Fruit fly (Drosophila melanogaster) whole organism, prepupa: ENCODE measurements around the gene Set8.

Experiments used
- CG11294 ChIP-seq: fragments of 200-800 bp; sonication (Bioruptor generic); IDR thresholded peaks from 2 replicates; pipeline ENCODE4 v1.3.6; 2022; ENCODE audit warnings: missing biosample characterization, missing genetic modification characterization
- CG11762 ChIP-seq: fragments of 200-800 bp; sonication (Bioruptor generic); optimal IDR thresholded peaks from 3 replicates; lab custom pipeline; 2016; ENCODE audit warnings: missing biosample characterization, missing genetic modification characterization; ENCODE audit not compliant: insufficient read depth
- CG11902 ChIP-seq: fragments of 200-800 bp; sonication (Bioruptor generic); optimal IDR thresholded peaks from 3 replicates; lab custom pipeline; 2016; ENCODE audit warnings: missing biosample characterization, missing genetic modification characterization
- CG1621 ChIP-seq: fragments of 200-800 bp; sonication (Bioruptor generic); optimal IDR thresholded peaks from 3 replicates; lab custom pipeline; 2018; ENCODE audit warnings: missing biosample characterization, mild to moderate bottlenecking, missing genetic modification characterization
- CG16779 ChIP-seq: fragments of 200-800 bp; sonication (Bioruptor generic); optimal IDR thresholded peaks from 3 replicates; lab custom pipeline; 2017; ENCODE audit warnings: missing biosample characterization, mild to moderate bottlenecking, missing genetic modification characterization
- CG3032 ChIP-seq: fragments of 200-800 bp; optimal IDR thresholded peaks from 2 replicates; lab custom pipeline; 2019; ENCODE audit warnings: missing biosample characterization, mild to moderate bottlenecking, missing genetic modification characterization, moderate library complexity
- CG32006 ChIP-seq: fragments of 200-800 bp; sonication (Bioruptor generic); optimal IDR thresholded peaks from 3 replicates; lab custom pipeline; 2017; ENCODE audit warnings: missing biosample characterization, mild to moderate bottlenecking, missing genetic modification characterization
- CG34406 ChIP-seq: fragments of 200-800 bp; sonication (Bioruptor generic); optimal IDR thresholded peaks from 3 replicates; lab custom pipeline; 2016; ENCODE audit warnings: missing biosample characterization, missing genetic modification characterization
- CG4318 ChIP-seq: fragments of 200-800 bp; sonication (Bioruptor generic); optimal IDR thresholded peaks from 3 replicates; lab custom pipeline; 2017; ENCODE audit warnings: missing biosample characterization, mild to moderate bottlenecking, missing genetic modification characterization
- CG6163 ChIP-seq: fragments of 200-800 bp; sonication (Bioruptor generic); IDR thresholded peaks from 3 replicates; pipeline ENCODE4 v1.3.6; 2022; ENCODE audit warnings: missing biosample characterization, missing genetic modification characterization
- CG6276 ChIP-seq: fragments of 200-800 bp; sonication (Bioruptor generic); optimal IDR thresholded peaks from 2 replicates; lab custom pipeline; 2017; ENCODE audit warnings: missing biosample characterization, mild to moderate bottlenecking, missing genetic modification characterization
- CG6808 ChIP-seq: fragments of 200-800 bp; sonication (Bioruptor generic); optimal IDR thresholded peaks from 3 replicates; lab custom pipeline; 2017; ENCODE audit warnings: missing biosample characterization, missing genetic modification characterization, mild to moderate bottlenecking, moderate library complexity, missing genetic modification reagents
- CG6854 ChIP-seq: fragments of 200-800 bp; sonication (Bioruptor generic); optimal IDR thresholded peaks from 2 replicates; lab custom pipeline; 2017; ENCODE audit warnings: missing biosample characterization, mild to moderate bottlenecking, missing genetic modification characterization
- CG7368 ChIP-seq: fragments of 200-800 bp; sonication (Bioruptor generic); optimal IDR thresholded peaks from 3 replicates; lab custom pipeline; 2016; ENCODE audit warnings: missing biosample characterization, missing genetic modification characterization
- CG8119 ChIP-seq: fragments of 200-800 bp; sonication (Bioruptor generic); IDR thresholded peaks from 3 replicates; pipeline ENCODE4 v1.3.6; 2022; ENCODE audit warnings: missing biosample characterization, missing genetic modification characterization
- CG8319 ChIP-seq: fragments of 200-800 bp; sonication (Bioruptor generic); optimal IDR thresholded peaks from 3 replicates; lab custom pipeline; 2016; ENCODE audit warnings: missing biosample characterization, missing genetic modification characterization
- CG8632 ChIP-seq: fragments of 200-800 bp; sonication (Bioruptor generic); optimal IDR thresholded peaks from 3 replicates; lab custom pipeline; 2016; ENCODE audit warnings: missing biosample characterization, missing genetic modification characterization
- CG9139 ChIP-seq: fragments of 200-800 bp; sonication (Bioruptor generic); optimal IDR thresholded peaks from 3 replicates; lab custom pipeline; 2017; ENCODE audit warnings: missing biosample characterization, mild to moderate bottlenecking, missing genetic modification characterization
- Eip75B ChIP-seq: fragments of 200-800 bp; sonication (Bioruptor generic); optimal IDR thresholded peaks from 3 replicates; lab custom pipeline; 2016; ENCODE audit warnings: missing biosample characterization, missing genetic modification characterization
- Eip78C ChIP-seq: fragments of 200-800 bp; sonication (Bioruptor generic); peaks from one replicate; lab custom pipeline; 2016; ENCODE audit warnings: missing biosample characterization, missing genetic modification characterization
- Eip93F ChIP-seq: fragments of 200-800 bp; sonication (Bioruptor generic); optimal IDR thresholded peaks from 2 replicates; lab custom pipeline; 2016; ENCODE audit warnings: missing biosample characterization, mild to moderate bottlenecking, missing genetic modification characterization
- Ets21C ChIP-seq: fragments of 200-800 bp; sonication (Bioruptor generic); optimal IDR thresholded peaks from 3 replicates; lab custom pipeline; 2016; ENCODE audit warnings: missing biosample characterization, missing genetic modification characterization
- Gug ChIP-seq: fragments of 200-800 bp; sonication (Bioruptor generic); IDR thresholded peaks from 2 replicates; pipeline ENCODE4 v1.3.6; 2022; ENCODE audit warnings: missing biosample characterization, missing genetic modification characterization
- Hr39 ChIP-seq: fragments of 200-800 bp; sonication (Bioruptor generic); optimal IDR thresholded peaks from 2 replicates; lab custom pipeline; 2016; ENCODE audit warnings: missing biosample characterization, missing genetic modification characterization
- Hr4 ChIP-seq: fragments of 200-800 bp; sonication (Bioruptor generic); optimal IDR thresholded peaks from 3 replicates; lab custom pipeline; 2016; ENCODE audit warnings: missing biosample characterization, missing genetic modification characterization
- Met ChIP-seq: fragments of 200-800 bp; sonication (Bioruptor generic); optimal IDR thresholded peaks from 3 replicates; lab custom pipeline; 2016; ENCODE audit warnings: missing biosample characterization, missing genetic modification characterization
- OdsH ChIP-seq: fragments of 200-800 bp; sonication (Bioruptor generic); optimal IDR thresholded peaks from 3 replicates; lab custom pipeline; 2016; ENCODE audit warnings: missing biosample characterization, missing genetic modification characterization
- Smox ChIP-seq: fragments of 200-800 bp; sonication (Bioruptor generic); optimal IDR thresholded peaks from 3 replicates; lab custom pipeline; 2016; ENCODE audit warnings: missing biosample characterization, missing genetic modification characterization
- Sox102F ChIP-seq: fragments of 200-800 bp; sonication (Bioruptor generic); optimal IDR thresholded peaks from 2 replicates; lab custom pipeline; 2016; ENCODE audit warnings: missing biosample characterization, mild to moderate bottlenecking, missing genetic modification characterization
- Sox15 ChIP-seq: fragments of 200-800 bp; sonication (Bioruptor generic); optimal IDR thresholded peaks from 3 replicates; lab custom pipeline; 2016; ENCODE audit warnings: missing biosample characterization, missing genetic modification characterization
- achi ChIP-seq: fragments of 200-800 bp; sonication (Bioruptor generic); optimal IDR thresholded peaks from 3 replicates; lab custom pipeline; 2016; ENCODE audit warnings: missing biosample characterization, missing genetic modification characterization
- acj6 ChIP-seq: fragments of 200-800 bp; sonication (Bioruptor generic); optimal IDR thresholded peaks from 3 replicates; lab custom pipeline; 2016; ENCODE audit warnings: missing biosample characterization, missing genetic modification characterization
- cyc ChIP-seq: fragments of 200-800 bp; sonication (Bioruptor generic); optimal IDR thresholded peaks from 3 replicates; lab custom pipeline; 2016; ENCODE audit warnings: missing biosample characterization, missing genetic modification characterization
- dsx ChIP-seq: fragments of 200-800 bp; optimal IDR thresholded peaks from 3 replicates; lab custom pipeline; 2019; ENCODE audit warnings: missing biosample characterization, mild to moderate bottlenecking, missing genetic modification characterization, moderate library complexity; ENCODE audit not compliant: poor library complexity, severe bottlenecking
- eg ChIP-seq: fragments of 200-800 bp; sonication (Bioruptor generic); IDR thresholded peaks from 3 replicates; pipeline ENCODE4 v1.3.6; 2022; ENCODE audit warnings: missing biosample characterization, missing genetic modification characterization
- esn ChIP-seq: fragments of 200-800 bp; sonication (Bioruptor generic); optimal IDR thresholded peaks from 2 replicates; lab custom pipeline; 2016; ENCODE audit warnings: missing biosample characterization, mild to moderate bottlenecking, missing genetic modification characterization, moderate library complexity
- fd59A ChIP-seq: fragments of 200-800 bp; sonication (Bioruptor generic); optimal IDR thresholded peaks from 2 replicates; lab custom pipeline; 2017; ENCODE audit warnings: missing biosample characterization, mild to moderate bottlenecking, missing genetic modification characterization, missing genetic modification reagents
- fd85E ChIP-seq: fragments of 200-800 bp; sonication (Bioruptor generic); optimal IDR thresholded peaks from 3 replicates; lab custom pipeline; 2016; ENCODE audit warnings: missing biosample characterization, missing genetic modification characterization
- fkh ChIP-seq: fragments of 200-800 bp; sonication (Bioruptor generic); optimal IDR thresholded peaks from 3 replicates; lab custom pipeline; 2017; ENCODE audit warnings: missing biosample characterization, mild to moderate bottlenecking, missing genetic modification characterization, moderate library complexity
- lz ChIP-seq: fragments of 200-800 bp; sonication (Bioruptor generic); optimal IDR thresholded peaks from 3 replicates; lab custom pipeline; 2016; ENCODE audit warnings: missing biosample characterization, missing genetic modification characterization
- net ChIP-seq: fragments of 200-800 bp; sonication (Bioruptor generic); optimal IDR thresholded peaks from 3 replicates; lab custom pipeline; 2016; ENCODE audit warnings: missing biosample characterization, missing genetic modification characterization
- pdm3 ChIP-seq: fragments of 200-800 bp; sonication (Bioruptor generic); optimal IDR thresholded peaks from 3 replicates; lab custom pipeline; 2016; ENCODE audit warnings: missing biosample characterization, missing genetic modification characterization
- salr ChIP-seq, 2 experiments: fragments of 200-800 bp; sonication (Bioruptor generic); optimal IDR thresholded peaks; 3 replicates each; lab custom pipeline; 2016 to 2018; ENCODE audit warnings: missing biosample characterization in 2 of 2, missing genetic modification characterization in 2 of 2, mild to moderate bottlenecking in 1 of 2
- spab ChIP-seq: fragments of 200-800 bp; sonication (Bioruptor generic); optimal IDR thresholded peaks from 2 replicates; lab custom pipeline; 2017; ENCODE audit warnings: missing biosample characterization, mild to moderate bottlenecking, missing genetic modification characterization, missing genetic modification reagents
- ss ChIP-seq, 2 experiments: fragments of 200-800 bp; sonication (Bioruptor generic); optimal IDR thresholded peaks; 2 replicates in 1 of 2; 3 replicates in 1 of 2; lab custom pipeline; 2017 to 2018; ENCODE audit warnings: mild to moderate bottlenecking in 2 of 2, missing biosample characterization in 2 of 2, missing genetic modification characterization in 2 of 2, moderate library complexity in 1 of 2
- svp ChIP-seq: fragments of 200-800 bp; sonication (Bioruptor generic); peaks from one replicate; lab custom pipeline; 2016; ENCODE audit warnings: missing biosample characterization, missing genetic modification characterization
- topi ChIP-seq: fragments of 200-800 bp; sonication (Bioruptor generic); optimal IDR thresholded peaks from 3 replicates; lab custom pipeline; 2016; ENCODE audit warnings: missing biosample characterization, missing genetic modification characterization
- vri ChIP-seq: fragments of 200-800 bp; sonication (Bioruptor generic); optimal IDR thresholded peaks from 3 replicates; lab custom pipeline; 2016; ENCODE audit warnings: missing biosample characterization, mild to moderate bottlenecking, missing genetic modification characterization

Gene Set8

DNA sequence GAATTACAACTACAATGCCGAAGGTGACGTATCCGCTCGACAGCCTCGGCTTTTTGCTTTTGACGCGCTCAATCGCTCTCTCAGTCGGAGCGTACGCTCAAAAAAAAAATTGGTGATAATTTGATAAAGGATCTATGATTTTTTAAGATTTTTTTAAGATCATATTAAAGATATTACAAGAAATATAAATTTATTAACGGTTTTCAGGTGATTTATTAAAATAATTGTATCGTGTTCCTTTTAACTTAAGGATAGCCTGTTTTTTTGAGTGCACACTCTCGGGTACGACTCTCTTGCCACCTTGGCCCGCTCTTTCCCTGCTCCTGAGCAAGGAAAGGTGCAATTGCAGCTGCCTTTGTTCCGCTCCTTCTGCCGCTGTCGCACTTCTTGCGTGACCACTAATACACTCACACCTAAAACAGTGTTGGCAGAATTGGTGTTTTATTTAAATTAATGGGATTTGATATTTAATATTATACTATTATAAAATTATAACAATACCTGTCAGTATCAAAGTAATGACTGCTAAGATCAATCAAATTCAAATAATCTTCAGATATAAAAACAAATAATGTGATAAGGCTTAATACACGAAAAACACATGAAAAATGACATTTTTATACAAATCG lies 37.8 kb upstream of the Set8 start (continued):
- TF ChIP-seq ss (GFP tag; optimal IDR thresholded peaks at IDR 0.05; lab: Kevin White, UChicago), result peak; percentile 98
- TF ChIP-seq CG11762, result peak; percentile 92
- TF ChIP-seq OdsH (GFP tag; lab: Kevin White, UChicago), result peak; percentile 97
- peak; percentile 89 for TF ChIP-seq cyc (GFP tag; lab: Kevin White, UChicago)
- peak; percentile 95 for TF ChIP-seq Eip75B (GFP tag; lab: Kevin White, UChicago)
- TF ChIP-seq Sox102F, result peak; percentile 95
- TF ChIP-seq CG8319 (GFP tag; lab: Kevin White, UChicago), result peak; percentile 92
- no peak for TF ChIP-seq fkh (GFP tag; lab: Kevin White, UChicago)
- peak; percentile 96 for TF ChIP-seq acj6
- TF ChIP-seq esn (GFP tag; lab: Kevin White, UChicago), result peak; percentile 97
- peak; percentile 98 for TF ChIP-seq CG6808
- peak; percentile 78 for TF ChIP-seq Sox15 (GFP tag; lab: Kevin White, UChicago)
- TF ChIP-seq Eip78C, result peak; percentile 99
- peak; percentile 94 for TF ChIP-seq Eip93F (GFP tag; lab: Kevin White, UChicago)
- TF ChIP-seq CG6276 (GFP tag; lab: Kevin White, UChicago), result peak; percentile 94
- peak; percentile 94 for TF ChIP-seq vri (GFP tag; lab: Kevin White, UChicago)
- TF ChIP-seq achi (GFP tag; lab: Kevin White, UChicago), result peak; percentile 97
- TF ChIP-seq CG34406 (GFP tag; lab: Kevin White, UChicago), result peak; percentile 95
- peak; percentile 92 for TF ChIP-seq Smox (GFP tag; lab: Kevin White, UChicago)
- TF ChIP-seq Met (GFP tag; lab: Kevin White, UChicago), result peak; percentile 94
- TF ChIP-seq CG32006 (GFP tag; lab: Kevin White, UChicago), result peak; percentile 97
- TF ChIP-seq Hr39 (GFP tag; lab: Kevin White, UChicago), result peak; percentile 80
- peak; percentile 92 for TF ChIP-seq pdm3 (GFP tag; lab: Kevin White, UChicago)
- peak; percentile 80 for TF ChIP-seq CG11902 (GFP tag; lab: Kevin White, UChicago)
- peak; percentile 94 for TF ChIP-seq CG6854 (GFP tag; lab: Kevin White, UChicago)
- peak; percentile 96 for TF ChIP-seq Gug
- peak; percentile 98 for TF ChIP-seq dsx (GFP tag; lab: Kevin White, UChicago)
- peak; percentile 92 for TF ChIP-seq CG1621
- TF ChIP-seq CG16779 (tag; lab: Kevin White, UChicago), result peak; percentile 93
- TF ChIP-seq fd59A (GFP tag; lab: Kevin White, UChicago), result peak; percentile 97
- TF ChIP-seq CG6163 (GFP tag; lab: Robert Waterston, UW), result peak; percentile 98
- TF ChIP-seq net, result peak; percentile 96
- TF ChIP-seq CG11294 (GFP tag; lab: Robert Waterston, UW), result peak; percentile 93
- TF ChIP-seq, all 60 proteins: peak for 58

DNA sequence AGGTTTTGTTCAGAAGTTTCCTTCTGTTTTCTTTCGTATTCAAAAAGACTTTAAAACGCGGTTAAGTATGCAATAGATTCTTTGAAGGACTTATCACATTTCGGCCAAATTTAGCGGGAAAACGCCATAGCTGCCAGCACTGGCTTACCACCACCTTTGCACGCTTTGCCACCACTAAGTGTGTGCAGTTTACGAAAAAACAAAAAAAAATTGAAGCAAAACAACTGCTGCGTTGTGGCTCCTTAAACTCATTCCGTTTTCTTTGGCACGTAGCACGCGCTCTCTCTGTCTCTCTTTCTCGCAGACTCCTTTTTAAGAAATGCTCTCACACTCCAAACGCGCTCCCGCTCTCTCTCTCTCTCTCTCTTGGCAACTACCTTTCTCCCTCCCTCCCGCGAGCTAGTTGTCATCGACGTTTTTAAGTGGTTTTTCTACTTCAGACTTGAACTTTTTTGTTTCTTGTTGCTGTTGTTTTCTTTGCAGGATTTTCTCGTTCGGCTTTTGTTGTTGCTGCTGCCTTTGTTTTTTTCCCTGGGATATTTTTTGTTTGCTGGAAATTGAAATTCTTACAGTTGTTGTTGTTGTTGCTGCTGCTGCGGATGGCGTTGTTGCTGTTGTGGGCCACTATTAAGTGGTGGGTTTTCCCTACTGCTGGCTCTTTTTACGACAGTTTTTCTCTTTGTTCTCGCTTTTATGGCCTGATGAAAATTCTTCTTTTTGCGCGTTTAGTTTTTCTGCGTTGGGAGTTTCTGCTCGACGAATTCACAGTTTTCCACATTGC lies 37.1 kb upstream of the Set8 start:
- TF ChIP-seq CG8319 (GFP tag; lab: Kevin White, UChicago) (no peak), Ets21C (no peak), acj6 (peak; percentile 21), CG11902 (GFP tag; lab: Kevin White, UChicago) (no peak), Met (GFP tag; lab: Kevin White, UChicago) (no peak), topi (GFP tag; lab: Kevin White, UChicago) (no peak), CG6854 (GFP tag; lab: Kevin White, UChicago) (no peak), CG8119 (peak; percentile 55; the same call in 2 of the 3 replicates), esn (GFP tag; lab: Kevin White, UChicago) (no peak), CG8632 (GFP tag; lab: Kevin White, UChicago) (no peak), fd59A (GFP tag; lab: Kevin White, UChicago) (no peak), ss (GFP tag; optimal IDR thresholded peaks at IDR 0.05; lab: Kevin White, UChicago) (peak; percentile 77 to 83), CG9139 (GFP tag; lab: Kevin White, UChicago) (peak; percentile 42), eg (peak; percentile 66), CG4318 (GFP tag; lab: Kevin White, UChicago) (peak; percentile 56), svp (GFP tag; lab: Kevin White, UChicago) (no peak), fd85E (peak; percentile 1), lz (GFP tag; lab: Kevin White, UChicago) (no peak), spab (GFP tag; lab: Kevin White, UChicago) (peak; percentile 52), CG3032 (tag; lab: Kevin White, UChicago) (peak; percentile 62), CG7368 (GFP tag; lab: Kevin White, UChicago) (no peak), salr (GFP tag; optimal IDR thresholded peaks at IDR 0.05; lab: Kevin White, UChicago) (peak in 1 of 2 experiments; percentile 47), Hr4 (GFP tag; lab: Kevin White, UChicago) (peak; percentile 16)
